Worm (Caenorhabditis elegans) whole organism, L4/young adult: Measurements from ENCODE around the gene srbc-51.

Experiments
- W03F9.2 ChIP-seq: fragments of 150-350 bp; optimal IDR thresholded peaks from 2 replicates; lab custom pipeline; 2014; ENCODE audit warnings: missing biosample characterization, missing genetic modification characterization
- dao-5 ChIP-seq: sonication (generic microtip); optimal IDR thresholded peaks from 2 replicates; lab custom pipeline; 2016; ENCODE audit warnings: missing genotype, missing genetic modification characterization, moderate library complexity, missing compliant biosample characterization
- him-1 ChIP-seq: sonication (generic microtip); optimal IDR thresholded peaks from 2 replicates; lab custom pipeline; 2016; ENCODE audit warnings: missing genotype, missing genetic modification reagents, missing genetic modification characterization, missing compliant biosample characterization

- TF ChIP-seq him-1 (tag; lab: Kevin White, UChicago) (no peak), dao-5 (tag; lab: Kevin White, UChicago) (no peak), W03F9.2 (tag; lab: Kevin White, UChicago) (no peak)
These were observed 41.2 kb downstream of the srbc-51 start, which contains the start of gene fbxa-197 for ce11 chrV:15867373-15867772.
